Worm (Caenorhabditis elegans): ENCODE results near the gene F09E5.14.

DNA sequence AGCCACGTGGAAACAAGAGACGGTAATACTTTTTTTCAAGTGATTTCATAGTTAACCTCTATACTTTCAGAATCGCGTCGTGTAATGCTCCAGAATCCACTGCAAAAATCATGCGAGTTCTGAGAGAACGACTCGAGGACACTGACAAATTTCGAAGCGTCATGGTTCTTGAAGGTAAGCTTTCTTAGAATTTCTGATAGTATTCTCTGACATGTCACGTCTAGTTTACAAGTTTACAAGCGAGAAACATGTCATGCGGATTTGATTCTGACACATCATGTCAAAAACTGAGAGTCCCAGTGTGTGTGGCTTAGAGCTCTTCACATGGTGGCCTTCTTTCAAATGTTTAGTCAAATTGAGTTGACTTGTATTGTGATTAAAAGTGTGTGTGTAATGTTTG is 10.0 kb downstream of the F09E5.14 start:
- TF ChIP-seq madf-6 (GFP tag; IDR thresholded peaks at IDR 0.05): no peak
- no peak for TF ChIP-seq B0261.1 (tag; optimal IDR thresholded peaks at IDR 0.05)
- no peak for TF ChIP-seq cebp-2 (GFP tag; IDR thresholded peaks at IDR 0.05)
- no peak for TF ChIP-seq rpc-1 (optimal IDR thresholded peaks at IDR 0.05)
- no peak for TF ChIP-seq rpc-1 (tag; optimal IDR thresholded peaks at IDR 0.05)
- no peak for TF ChIP-seq C17E4.6 (GFP tag; IDR thresholded peaks at IDR 0.05)
- TF ChIP-seq lin-26 (GFP tag; IDR thresholded peaks at IDR 0.05): no peak
- no peak for TF ChIP-seq sea-2 (GFP tag; IDR thresholded peaks at IDR 0.05)
- TF ChIP-seq hmg-20 (GFP tag; IDR thresholded peaks at IDR 0.05): no peak
- TF ChIP-seq attf-6 (GFP tag; IDR thresholded peaks at IDR 0.05): no peak
- TF ChIP-seq ama-1 (optimal IDR thresholded peaks at IDR 0.05): no peak
- TF ChIP-seq ama-1 (GFP tag; optimal IDR thresholded peaks at IDR 0.05): no peak
- TF ChIP-seq unc-62 (GFP tag; optimal IDR thresholded peaks at IDR 0.05): no peak
- TF ChIP-seq D2030.7 (GFP tag; IDR thresholded peaks at IDR 0.05): no peak
- TF ChIP-seq nhr-90 (tag; optimal IDR thresholded peaks at IDR 0.05): no peak

Measured in whole organism, young adult.